Worm (Caenorhabditis elegans) whole organism, mixed stage, embryonic: Measurements from ENCODE around the gene C54D10.5.

Experiments used
- M03D4.4 ChIP-seq: sonication (generic microtip); optimal IDR thresholded peaks from 2 replicates; lab custom pipeline; 2017; ENCODE audit warnings: mild to moderate bottlenecking, missing genetic modification characterization, missing compliant biosample characterization
- bed-3 ChIP-seq: fragments of 200-800 bp; sonication (Bioruptor generic); optimal IDR thresholded peaks from 3 replicates; lab custom pipeline; 2018; ENCODE audit warnings: mild to moderate bottlenecking, missing genetic modification characterization, moderate library complexity, missing compliant biosample characterization
- blmp-1 ChIP-seq: fragments of 150-350 bp; optimal IDR thresholded peaks from 2 replicates; lab custom pipeline; 2014; ENCODE audit warnings: missing biosample characterization, missing genetic modification characterization
- ceh-39 ChIP-seq: fragments of 150-350 bp; optimal IDR thresholded peaks from 2 replicates; lab custom pipeline; 2014; ENCODE audit warnings: missing biosample characterization, missing genetic modification characterization
- ceh-43 ChIP-seq: fragments of 200-800 bp; sonication (Bioruptor generic); optimal IDR thresholded peaks from 2 replicates; lab custom pipeline; 2018; ENCODE audit warnings: mild to moderate bottlenecking, missing genetic modification characterization, moderate library complexity, missing compliant biosample characterization
- ceh-83 ChIP-seq: fragments of 200-800 bp; sonication (Bioruptor generic); optimal IDR thresholded peaks from 2 replicates; lab custom pipeline; 2018; ENCODE audit warnings: mild to moderate bottlenecking, missing genetic modification characterization, missing compliant biosample characterization
- ces-1 ChIP-seq: fragments of 150-350 bp; optimal IDR thresholded peaks from 2 replicates; lab custom pipeline; 2014; ENCODE audit warnings: missing biosample characterization, missing genetic modification reagents, missing genetic modification characterization
- cnd-1 ChIP-seq: fragments of 200-800 bp; sonication (Bioruptor generic); optimal IDR thresholded peaks from 2 replicates; lab custom pipeline; 2018; ENCODE audit warnings: mild to moderate bottlenecking, missing genetic modification characterization, missing compliant biosample characterization
- elt-1 ChIP-seq: sonication (generic microtip); optimal IDR thresholded peaks from 2 replicates; lab custom pipeline; 2017; ENCODE audit warnings: missing genetic modification characterization, mild to moderate bottlenecking, missing compliant biosample characterization, antibody characterized with exemption, moderate library complexity, borderline replicate concordance; ENCODE audit not compliant: insufficient read depth
- elt-3 ChIP-seq: fragments of 150-350 bp; optimal IDR thresholded peaks from 2 replicates; lab custom pipeline; 2014; ENCODE audit warnings: missing biosample characterization, missing genetic modification characterization
- flh-1 ChIP-seq: fragments of 200-800 bp; sonication (Bioruptor generic); optimal IDR thresholded peaks from 2 replicates; lab custom pipeline; 2018; ENCODE audit warnings: mild to moderate bottlenecking, missing genetic modification characterization, moderate library complexity, missing compliant biosample characterization
- ham-2 ChIP-seq: fragments of 200-800 bp; sonication (Bioruptor generic); optimal IDR thresholded peaks from 2 replicates; lab custom pipeline; 2018; ENCODE audit warnings: mild to moderate bottlenecking, missing genetic modification characterization, missing compliant biosample characterization
- hlh-1 ChIP-seq: fragments of 150-350 bp; optimal IDR thresholded peaks from 2 replicates; lab custom pipeline; 2014; ENCODE audit warnings: missing biosample characterization, missing genetic modification reagents, missing genetic modification characterization
- lin-13 ChIP-seq: fragments of 150-350 bp; optimal IDR thresholded peaks from 2 replicates; lab custom pipeline; 2014; ENCODE audit warnings: missing biosample characterization, missing genetic modification characterization
- lin-32 ChIP-seq: fragments of 200-800 bp; sonication (Bioruptor generic); optimal IDR thresholded peaks from 2 replicates; lab custom pipeline; 2018; ENCODE audit warnings: mild to moderate bottlenecking, missing genetic modification characterization, missing compliant biosample characterization
- mep-1 ChIP-seq: fragments of 150-350 bp; optimal IDR thresholded peaks from 2 replicates; lab custom pipeline; 2017; ENCODE audit warnings: missing biosample characterization, missing genetic modification reagents, missing genetic modification characterization, inconsistent platforms
- mls-2 ChIP-seq: sonication (generic microtip); optimal IDR thresholded peaks from 2 replicates; lab custom pipeline; 2016; ENCODE audit warnings: mild to moderate bottlenecking, missing genetic modification characterization, moderate library complexity, missing compliant biosample characterization
- nhr-12 ChIP-seq: fragments of 150-350 bp; optimal IDR thresholded peaks from 2 replicates; lab custom pipeline; 2014; ENCODE audit warnings: missing biosample characterization, missing genetic modification characterization
- nhr-2 ChIP-seq: fragments of 150-350 bp; optimal IDR thresholded peaks from 2 replicates; lab custom pipeline; 2014; ENCODE audit warnings: missing biosample characterization, missing genetic modification characterization
- nhr-237 ChIP-seq: fragments of 150-350 bp; optimal IDR thresholded peaks from 2 replicates; lab custom pipeline; 2014; ENCODE audit warnings: missing biosample characterization, missing genetic modification characterization
- nhr-28 ChIP-seq: fragments of 150-350 bp; optimal IDR thresholded peaks from 2 replicates; lab custom pipeline; 2014; ENCODE audit warnings: missing biosample characterization, missing genetic modification characterization
- nhr-76 ChIP-seq: sonication (generic microtip); optimal IDR thresholded peaks from 2 replicates; lab custom pipeline; 2017; ENCODE audit warnings: missing biosample characterization, missing genetic modification characterization
- pha-4 ChIP-seq: fragments of 150-350 bp; optimal IDR thresholded peaks from 2 replicates; lab custom pipeline; 2018; ENCODE audit warnings: missing biosample characterization, missing genetic modification reagents, missing genetic modification characterization
- sem-2 ChIP-seq: fragments of 200-800 bp; sonication (Bioruptor generic); optimal IDR thresholded peaks from 2 replicates; lab custom pipeline; 2018; ENCODE audit warnings: mild to moderate bottlenecking, missing genetic modification characterization, missing compliant biosample characterization
- snpc-4 ChIP-seq: fragments of 150-350 bp; optimal IDR thresholded peaks from 2 replicates; lab custom pipeline; 2014; ENCODE audit warnings: missing biosample characterization, missing genetic modification characterization
- sptf-1 ChIP-seq: sonication (generic microtip); optimal IDR thresholded peaks from 2 replicates; lab custom pipeline; 2017; ENCODE audit warnings: mild to moderate bottlenecking, missing genetic modification characterization, moderate library complexity, missing compliant biosample characterization
- tbx-8 ChIP-seq: fragments of 200-800 bp; sonication (Bioruptor generic); optimal IDR thresholded peaks from 2 replicates; lab custom pipeline; 2018; ENCODE audit warnings: mild to moderate bottlenecking, missing genetic modification characterization, moderate library complexity, missing compliant biosample characterization
- unc-120 ChIP-seq: sonication (generic microtip); optimal IDR thresholded peaks from 2 replicates; lab custom pipeline; 2017; ENCODE audit warnings: missing genetic modification characterization, missing compliant biosample characterization; ENCODE audit not compliant: poor library complexity, severe bottlenecking
- unc-39 ChIP-seq: fragments of 150-350 bp; optimal IDR thresholded peaks from 2 replicates; lab custom pipeline; 2014; ENCODE audit warnings: missing biosample characterization, missing genetic modification characterization
- unc-62 ChIP-seq: fragments of 150-350 bp; optimal IDR thresholded peaks from 2 replicates; lab custom pipeline; 2014; ENCODE audit warnings: missing biosample characterization, missing genetic modification reagents, missing genetic modification characterization
- zip-8 ChIP-seq: fragments of 150-350 bp; optimal IDR thresholded peaks from 2 replicates; lab custom pipeline; 2014; ENCODE audit warnings: missing biosample characterization, missing genetic modification characterization
- ztf-11 ChIP-seq: fragments of 150-350 bp; optimal IDR thresholded peaks from 2 replicates; lab custom pipeline; 2014; ENCODE audit warnings: missing biosample characterization, missing genetic modification characterization

C54D10.5 gene

ce11 chrV:12417277-12417676 lies 11.9 kb upstream of the C54D10.5 start, which contains the start of gene cdr-3:
TSS of gene cdr-3 (minus strand) at chrV:12417377.
- TF ChIP-seq ceh-39 (tag; lab: Kevin White, UChicago) (no peak), hlh-1 (no peak), nhr-76 (tag; lab: Kevin White, UChicago) (no peak), unc-120 (tag; lab: Kevin White, UChicago) (no peak), ces-1 (GFP tag; lab: Kevin White, UChicago) (no peak), unc-39 (tag; lab: Kevin White, UChicago) (no peak), ztf-11 (no peak), unc-62 (GFP tag; lab: Kevin White, UChicago) (no peak), sptf-1 (tag; lab: Kevin White, UChicago) (no peak), M03D4.4 (tag; lab: Kevin White, UChicago) (no peak), ceh-83 (no peak), sem-2 (GFP tag; lab: Kevin White, UChicago) (no peak), elt-3 (no peak), nhr-12 (tag; lab: Kevin White, UChicago) (no peak), mep-1 (no peak), flh-1 (GFP tag; lab: Kevin White, UChicago) (no peak), snpc-4 (tag; lab: Kevin White, UChicago) (no peak), zip-8 (tag; lab: Kevin White, UChicago) (no peak), cnd-1 (tag; lab: Kevin White, UChicago) (no peak)

- no peak for TF ChIP-seq pha-4 (tag; lab: Kevin White, UChicago)
- TF ChIP-seq M03D4.4 (tag; lab: Kevin White, UChicago), result no peak
- TF ChIP-seq flh-1 (GFP tag; lab: Kevin White, UChicago), result no peak
- TF ChIP-seq sem-2 (GFP tag; lab: Kevin White, UChicago), result no peak
- no peak for TF ChIP-seq unc-62 (GFP tag; lab: Kevin White, UChicago)
- no peak for TF ChIP-seq lin-13 (tag; lab: Kevin White, UChicago)
- TF ChIP-seq nhr-12 (tag; lab: Kevin White, UChicago), result no peak
- TF ChIP-seq ces-1 (GFP tag; lab: Kevin White, UChicago), result no peak
- no peak for TF ChIP-seq hlh-1
- TF ChIP-seq mep-1, result no peak
- TF ChIP-seq ham-2 (GFP tag; lab: Kevin White, UChicago), result no peak
- TF ChIP-seq snpc-4 (tag; lab: Kevin White, UChicago), result no peak
- TF ChIP-seq mls-2 (tag; lab: Kevin White, UChicago), result no peak
- TF ChIP-seq tbx-8 (GFP tag; lab: Kevin White, UChicago), result no peak
- no peak for TF ChIP-seq ceh-83
- no peak for TF ChIP-seq blmp-1
- TF ChIP-seq sptf-1 (tag; lab: Kevin White, UChicago), result no peak
- no peak for TF ChIP-seq ceh-39 (tag; lab: Kevin White, UChicago)
Measured at ce11 chrV:12418292-12418691, 10.8 kb upstream of the C54D10.5 start, which contains the start of gene C54D10.3. TSS of gene C54D10.3 (plus strand) at chrV:12418592.

ce11 chrV:12420843-12421242 lies 8.3 kb upstream of the C54D10.5 start, which contains the start of gene C54D10.4:
TSS of gene C54D10.4 (minus strand) at chrV:12420943.
- TF ChIP-seq elt-3 (no peak), unc-39 (tag; lab: Kevin White, UChicago) (no peak), cnd-1 (tag; lab: Kevin White, UChicago) (no peak), lin-32 (GFP tag; lab: Kevin White, UChicago) (no peak), blmp-1 (no peak), nhr-2 (no peak), elt-1 (tag; lab: Kevin White, UChicago) (no peak), ceh-83 (no peak), nhr-237 (tag; lab: Kevin White, UChicago) (no peak), unc-120 (tag; lab: Kevin White, UChicago) (no peak), nhr-28 (tag; lab: Kevin White, UChicago) (no peak), ztf-11 (no peak), bed-3 (GFP tag; lab: Kevin White, UChicago) (no peak)
- TF ChIP-seq, all 35 proteins: peak for 0

ce11 chrV:12421360-12421759 lies 7.8 kb upstream of the C54D10.5 start:
- TF ChIP-seq nhr-76 (tag; lab: Kevin White, UChicago) (no peak), ces-1 (GFP tag; lab: Kevin White, UChicago) (peak; percentile 74)

- TF ChIP-seq ceh-43 (GFP tag; lab: Kevin White, UChicago), result no peak
- no peak for TF ChIP-seq cnd-1 (tag; lab: Kevin White, UChicago)
- TF ChIP-seq snpc-4 (tag; lab: Kevin White, UChicago), result no peak
- TF ChIP-seq lin-32 (GFP tag; lab: Kevin White, UChicago), result no peak
- TF ChIP-seq sptf-1 (tag; lab: Kevin White, UChicago), result no peak
- no peak for TF ChIP-seq nhr-12 (tag; lab: Kevin White, UChicago)
- no peak for TF ChIP-seq ceh-83
- TF ChIP-seq ces-1 (GFP tag; lab: Kevin White, UChicago), result no peak
- no peak for TF ChIP-seq flh-1 (GFP tag; lab: Kevin White, UChicago)
- no peak for TF ChIP-seq elt-1 (tag; lab: Kevin White, UChicago)
- TF ChIP-seq sem-2 (GFP tag; lab: Kevin White, UChicago), result no peak
- no peak for TF ChIP-seq unc-62 (GFP tag; lab: Kevin White, UChicago)
- TF ChIP-seq nhr-28 (tag; lab: Kevin White, UChicago), result no peak
- no peak for TF ChIP-seq lin-13 (tag; lab: Kevin White, UChicago)
- no peak for TF ChIP-seq pha-4 (tag; lab: Kevin White, UChicago)
- no peak for TF ChIP-seq M03D4.4 (tag; lab: Kevin White, UChicago)
- TF ChIP-seq elt-3, result no peak
Measured at ce11 chrV:12427826-12428225, 1.3 kb upstream of the C54D10.5 start.
